Fruit fly (Drosophila melanogaster) whole organism, wandering third instar larva: ENCODE data around the gene Oseg5.

Experiments used
- Abd-B ChIP-seq: fragments of >200 bp; optimal IDR thresholded peaks from 2 replicates; lab custom pipeline; 2017; ENCODE audit warnings: missing biosample characterization, missing genetic modification characterization
- CG32264 ChIP-seq: fragments of 200-800 bp; sonication (Bioruptor generic); optimal IDR thresholded peaks from 2 replicates; lab custom pipeline; 2016; ENCODE audit warnings: missing biosample characterization, missing genetic modification characterization
- CG9705 ChIP-seq: fragments of 200-800 bp; sonication (Bioruptor generic); optimal IDR thresholded peaks from 2 replicates; lab custom pipeline; 2018; ENCODE audit warnings: missing biosample characterization, mild to moderate bottlenecking, missing genetic modification characterization
- CrebA ChIP-seq: fragments of 200-800 bp; sonication (Bioruptor generic); optimal IDR thresholded peaks from 2 replicates; lab custom pipeline; 2016; ENCODE audit warnings: missing biosample characterization, mild to moderate bottlenecking, missing genetic modification characterization, borderline replicate concordance
- Dfd ChIP-seq: fragments of >200 bp; optimal IDR thresholded peaks from 2 replicates; lab custom pipeline; 2017; ENCODE audit warnings: missing biosample characterization, missing genetic modification characterization
- Dif ChIP-seq: fragments of 200-275, 200-300 bp; sonication (Bioruptor generic); optimal IDR thresholded peaks from 2 replicates; lab custom pipeline; 2018; ENCODE audit warnings: missing biosample characterization, missing genetic modification characterization; ENCODE audit not compliant: partially characterized antibody
- GATAd ChIP-seq: sonication (Bioruptor generic); optimal IDR thresholded peaks from 2 replicates; lab custom pipeline; 2016; ENCODE audit warnings: missing biosample characterization, missing genetic modification characterization
- HLH106 ChIP-seq: fragments of 200-800 bp; optimal IDR thresholded peaks from 3 replicates; lab custom pipeline; 2019; ENCODE audit warnings: missing biosample characterization, mild to moderate bottlenecking, missing genetic modification characterization, moderate library complexity
- Hnf4 ChIP-seq: fragments of 200-800 bp; sonication (Bioruptor generic); optimal IDR thresholded peaks from 2 replicates; lab custom pipeline; 2016; ENCODE audit warnings: missing biosample characterization, mild to moderate bottlenecking, missing genetic modification characterization
- Hr78 ChIP-seq: fragments of >200 bp; optimal IDR thresholded peaks from 2 replicates; lab custom pipeline; 2017; ENCODE audit warnings: missing biosample characterization, missing genetic modification characterization
- Hr83 ChIP-seq: fragments of 200-300 bp; sonication (Bioruptor generic); optimal IDR thresholded peaks from 2 replicates; lab custom pipeline; 2016; ENCODE audit warnings: missing biosample characterization, mild to moderate bottlenecking, missing genetic modification characterization, moderate library complexity; ENCODE audit not compliant: poor library complexity, severe bottlenecking
- Myc ChIP-seq: fragments of >200 bp; optimal IDR thresholded peaks from 2 replicates; lab custom pipeline; 2017
- N ChIP-seq: fragments of >200 bp; optimal IDR thresholded peaks from 2 replicates; lab custom pipeline; 2018; ENCODE audit warnings: missing biosample characterization, missing external identifiers, missing genetic modification characterization
- OdsH ChIP-seq: fragments of 200-800 bp; sonication (Bioruptor generic); optimal IDR thresholded peaks from 2 replicates; lab custom pipeline; 2016; ENCODE audit warnings: missing biosample characterization, mild to moderate bottlenecking, missing genetic modification characterization
- Rel ChIP-seq, 2 experiments: fragments of 200-800 bp; sonication (Bioruptor generic) in 1 of 2; optimal IDR thresholded peaks; 2 replicates in 1 of 2; 3 replicates in 1 of 2; lab custom pipeline; 2016 to 2019; ENCODE audit warnings: mild to moderate bottlenecking in 2 of 2, missing biosample characterization in 2 of 2, missing genetic modification characterization in 2 of 2, moderate library complexity in 1 of 2
- Sp1 ChIP-seq: fragments of 200-800 bp; sonication (Bioruptor generic); optimal IDR thresholded peaks from 3 replicates; lab custom pipeline; 2019; ENCODE audit warnings: missing biosample characterization, mild to moderate bottlenecking, missing genetic modification characterization, moderate library complexity
- br ChIP-seq: fragments of 200-800 bp; sonication (Bioruptor generic); optimal IDR thresholded peaks from 2 replicates; lab custom pipeline; 2016; ENCODE audit warnings: missing biosample characterization, missing genetic modification characterization
- dl ChIP-seq, 2 experiments: fragments of 175-275, 200-275 bp in 1 of 2; fragments of 200-275 bp in 1 of 2; sonication (Bioruptor generic); optimal IDR thresholded peaks; lab custom pipeline; 2018; ENCODE audit warnings: mild to moderate bottlenecking in 2 of 2, missing biosample characterization in 2 of 2, missing genetic modification characterization in 2 of 2, moderate library complexity in 2 of 2; ENCODE audit not compliant: partially characterized antibody in 2 of 2, insufficient read depth in 1 of 2
- dsf ChIP-seq: sonication (Bioruptor generic); optimal IDR thresholded peaks from 2 replicates; lab custom pipeline; 2016; ENCODE audit warnings: missing biosample characterization, missing genetic modification characterization, borderline replicate concordance
- ey ChIP-seq: fragments of 200-800 bp; sonication (Bioruptor generic); optimal IDR thresholded peaks from 2 replicates; lab custom pipeline; 2016; ENCODE audit warnings: missing biosample characterization, missing genetic modification characterization
- fru ChIP-seq: fragments of 200-800 bp; sonication (Bioruptor generic); optimal IDR thresholded peaks from 3 replicates; lab custom pipeline; 2016; ENCODE audit warnings: missing biosample characterization, mild to moderate bottlenecking, missing genetic modification characterization
- h ChIP-seq: fragments of 200-800 bp; sonication (Bioruptor generic); optimal IDR thresholded peaks from 3 replicates; lab custom pipeline; 2016; ENCODE audit warnings: missing biosample characterization, mild to moderate bottlenecking, missing genetic modification characterization
- jim ChIP-seq: fragments of 175-275, 200-325 bp; sonication (Bioruptor generic); optimal IDR thresholded peaks from 2 replicates; lab custom pipeline; 2016; ENCODE audit warnings: missing biosample characterization, mild to moderate bottlenecking, missing genetic modification characterization
- lola ChIP-seq: fragments of >200 bp; optimal IDR thresholded peaks from 2 replicates; lab custom pipeline; 2017; ENCODE audit warnings: missing biosample characterization, missing genetic modification characterization
- pan ChIP-seq: fragments of >200 bp; optimal IDR thresholded peaks from 2 replicates; lab custom pipeline; 2017
- psq ChIP-seq: fragments of 200-800 bp; sonication (Bioruptor generic); optimal IDR thresholded peaks from 3 replicates; lab custom pipeline; 2017; ENCODE audit warnings: missing biosample characterization, mild to moderate bottlenecking, missing genetic modification characterization, moderate library complexity
- rgr ChIP-seq: fragments of 200-800 bp; sonication (Bioruptor generic); optimal IDR thresholded peaks from 3 replicates; lab custom pipeline; 2016; ENCODE audit warnings: missing biosample characterization, mild to moderate bottlenecking, missing genetic modification characterization
- sage ChIP-seq: fragments of 200-800 bp; sonication (Bioruptor generic); optimal IDR thresholded peaks from 2 replicates; lab custom pipeline; 2016; ENCODE audit warnings: missing biosample characterization, mild to moderate bottlenecking, missing genetic modification characterization
- sv ChIP-seq: fragments of 200-800 bp; sonication (Bioruptor generic); optimal IDR thresholded peaks from 3 replicates; lab custom pipeline; 2016; ENCODE audit warnings: missing biosample characterization, missing genetic modification characterization
- tai ChIP-seq: sonication (Bioruptor generic); optimal IDR thresholded peaks from 2 replicates; lab custom pipeline; 2016; ENCODE audit warnings: missing biosample characterization, missing genetic modification characterization
- woc ChIP-seq: sonication (Bioruptor generic); optimal IDR thresholded peaks from 2 replicates; lab custom pipeline; 2016; ENCODE audit warnings: missing biosample characterization, mild to moderate bottlenecking, missing genetic modification characterization

Oseg5 gene

DNA sequence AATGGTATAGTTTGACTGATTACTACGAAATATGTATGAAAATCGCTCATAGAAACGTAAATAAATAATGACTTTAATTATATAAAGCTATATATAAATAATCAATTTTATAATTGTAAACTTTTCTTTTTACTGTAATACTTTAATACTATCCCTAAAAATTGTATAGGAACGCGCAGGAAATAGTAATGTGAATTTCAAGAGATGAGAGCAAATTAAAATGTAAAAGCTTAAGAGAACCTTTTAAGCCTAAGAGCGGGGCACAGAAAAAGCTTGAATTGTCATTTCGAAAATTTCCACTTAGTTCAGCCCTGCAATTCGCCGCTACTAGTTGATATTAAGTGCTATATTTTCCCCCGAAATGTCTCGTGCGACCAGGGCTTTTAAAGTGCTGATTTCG lies 6.3 kb downstream of the Oseg5 start, which contains the start of gene CG31673:
CG31673 (plus strand) TSS at position 301 of the 400 bp plus-strand sequence.
- no peak for TF ChIP-seq Hr83 (GFP tag; lab: Kevin White, UChicago)
- peak; percentile 1 for TF ChIP-seq Dif (GFP tag; lab: Kevin White, UChicago)

DNA sequence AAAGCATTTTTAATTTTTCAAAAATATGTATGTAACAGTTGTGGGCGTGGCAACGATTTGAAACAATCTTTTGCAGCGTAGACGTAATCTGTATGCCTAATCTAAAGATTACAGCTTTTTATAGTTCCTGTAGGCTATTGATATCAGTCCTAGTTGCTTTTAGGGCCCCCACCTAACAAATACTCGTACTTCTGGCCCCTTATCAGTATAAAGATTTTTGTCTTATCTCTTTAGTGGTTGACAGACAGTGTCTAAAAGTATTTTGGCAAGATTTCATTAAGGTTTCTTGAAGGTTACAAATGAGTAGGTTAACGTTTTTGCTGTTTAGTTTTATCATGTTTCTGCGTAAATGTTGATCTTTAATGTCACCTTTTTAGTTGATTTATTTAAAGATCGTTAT lies 6.9 kb downstream of the Oseg5 start:
- no peak for TF ChIP-seq ey (GFP tag; lab: Kevin White, UChicago)
- TF ChIP-seq Myc (lab: Kevin White, UChicago), result no peak
- no peak for TF ChIP-seq tai (GFP tag; lab: Kevin White, UChicago)
- no peak for TF ChIP-seq CG32264 (GFP tag; lab: Kevin White, UChicago)
- TF ChIP-seq sage (GFP tag; lab: Kevin White, UChicago), result no peak
- no peak for TF ChIP-seq rgr (GFP tag; lab: Kevin White, UChicago)
- TF ChIP-seq CG9705, result no peak
- no peak for TF ChIP-seq lola (GFP tag; lab: Kevin White, UChicago)
- TF ChIP-seq br, result no peak
- no peak for TF ChIP-seq woc (GFP tag; lab: Kevin White, UChicago)
- no peak for TF ChIP-seq Dif (GFP tag; lab: Kevin White, UChicago)
- no peak for TF ChIP-seq Hr78
- TF ChIP-seq OdsH, result no peak
- TF ChIP-seq Rel (GFP tag; optimal IDR thresholded peaks at IDR 0.05; lab: Kevin White, UChicago), result no peak
- no peak for TF ChIP-seq Rel (tag; optimal IDR thresholded peaks at IDR 0.05; lab: Kevin White, UChicago)
- TF ChIP-seq, all 38 proteins: peak for 0

- TF ChIP-seq h (no peak), pan (lab: Kevin White, UChicago) (no peak), tai (GFP tag; lab: Kevin White, UChicago) (no peak), Sp1 (no peak)
Observed at dm6 chr2L:20827045-20827444, 8.6 kb downstream of the Oseg5 start.

dm6 chr2L:20826226-20826625 lies 9.4 kb downstream of the Oseg5 start:
- TF ChIP-seq br, result no peak
- no peak for TF ChIP-seq psq (GFP tag; lab: Kevin White, UChicago)
- TF ChIP-seq Hr78, result no peak
- no peak for TF ChIP-seq Hnf4 (GFP tag; lab: Kevin White, UChicago)
- TF ChIP-seq jim (GFP tag; lab: Kevin White, UChicago), result no peak

DNA sequence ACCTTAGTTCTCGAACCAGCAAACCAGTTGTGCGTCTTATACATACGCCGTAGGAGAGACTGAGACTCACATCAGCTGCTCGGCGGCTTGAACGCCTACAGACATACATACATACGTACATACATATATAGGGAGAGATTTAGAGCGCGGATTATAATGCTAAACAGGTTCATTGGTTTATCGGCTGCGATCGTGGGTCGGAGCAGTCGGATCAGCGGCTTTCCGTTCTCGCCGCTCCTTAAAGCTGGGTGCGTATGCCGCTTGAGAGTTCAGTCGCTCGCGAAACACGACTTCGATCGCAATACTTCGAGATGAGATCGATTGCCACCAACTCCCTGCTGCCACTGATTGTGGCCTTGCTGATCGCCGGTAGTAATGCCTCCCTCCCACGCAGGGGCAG lies 10.4 kb downstream of the Oseg5 start:
- TF ChIP-seq Hr83 (GFP tag; lab: Kevin White, UChicago) (peak; percentile 9), Dfd (GFP tag; lab: Kevin White, UChicago) (no peak), br (no peak), CrebA (GFP tag; lab: Kevin White, UChicago) (peak; percentile 3), N (GFP tag; lab: Kevin White, UChicago) (no peak), woc (GFP tag; lab: Kevin White, UChicago) (peak; percentile 10), Sp1 (no peak), Rel (GFP tag; optimal IDR thresholded peaks at IDR 0.05; lab: Kevin White, UChicago) (peak; percentile 58), Rel (tag; optimal IDR thresholded peaks at IDR 0.05; lab: Kevin White, UChicago) (no peak), HLH106 (tag; lab: Kevin White, UChicago) (no peak), dl (GFP tag; optimal IDR thresholded peaks at IDR 0.05; lab: Kevin White, UChicago; ENCODE audit: insufficient read depth in 1 of 2, partially characterized antibody in 2 of 2) (peak in 1 of 2 experiments; percentile 14), Myc (lab: Kevin White, UChicago) (no peak), Abd-B (no peak)

dm6 chr2L:20824136-20824789 lies 11.4 kb downstream of the Oseg5 start:
- TF ChIP-seq woc (GFP tag; lab: Kevin White, UChicago) (no peak), Abd-B (no peak), pan (lab: Kevin White, UChicago) (no peak), Sp1 (no peak), CrebA (GFP tag; lab: Kevin White, UChicago) (no peak), fru (no peak), rgr (GFP tag; lab: Kevin White, UChicago) (no peak), tai (GFP tag; lab: Kevin White, UChicago) (no peak), OdsH (no peak), h (no peak), HLH106 (tag; lab: Kevin White, UChicago) (no peak), Myc (lab: Kevin White, UChicago) (no peak), dsf (GFP tag; lab: Kevin White, UChicago) (no peak), CG32264 (GFP tag; lab: Kevin White, UChicago) (no peak), CG9705 (no peak), lola (GFP tag; lab: Kevin White, UChicago) (no peak), Hr78 (no peak), Dfd (GFP tag; lab: Kevin White, UChicago) (no peak), sv (GFP tag; lab: Kevin White, UChicago) (no peak), GATAd (GFP tag; lab: Kevin White, UChicago) (no peak)
